Worm (Caenorhabditis elegans) whole organism, L3 larva: ENCODE data around the gene T04B2.7.

Experiments used
- daf-12 ChIP-seq: fragments of 150-350 bp; optimal IDR thresholded peaks from 2 replicates; lab custom pipeline; 2014; ENCODE audit warnings: missing biosample characterization, missing genetic modification reagents, missing genetic modification characterization
- nfya-1 ChIP-seq: sonication (generic microtip); optimal IDR thresholded peaks from 2 replicates; lab custom pipeline; 2017; ENCODE audit warnings: missing genetic modification characterization, mild to moderate bottlenecking, missing compliant biosample characterization, antibody characterized with exemption, moderate library complexity; ENCODE audit not compliant: insufficient read depth

DNA sequence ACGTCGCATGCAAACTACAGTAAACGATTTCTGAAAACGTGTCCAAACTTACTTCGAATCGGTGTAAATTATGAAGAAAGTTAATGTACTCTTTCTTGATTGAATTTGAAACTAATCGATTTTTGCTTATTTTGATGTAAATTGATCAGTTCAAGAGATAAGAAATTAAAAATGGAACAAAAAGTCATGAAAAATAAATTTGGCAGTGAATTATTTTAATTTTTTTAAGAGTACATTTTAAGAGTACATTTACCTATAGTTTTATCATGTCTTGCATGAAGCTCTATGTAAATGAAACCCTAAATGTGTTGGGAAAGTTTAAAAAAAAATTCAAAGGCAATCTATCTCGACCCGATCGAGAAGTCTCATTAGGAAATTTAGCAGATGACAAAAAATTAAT lies at the start of gene T04B2.7:
- no peak for TF ChIP-seq nfya-1 (tag; lab: Kevin White, UChicago)
- no peak for TF ChIP-seq daf-12 (tag; lab: Kevin White, UChicago)
